Fruit fly (Drosophila melanogaster): Measurements from ENCODE around the gene CG44002.

The CG44002 gene

DNA sequence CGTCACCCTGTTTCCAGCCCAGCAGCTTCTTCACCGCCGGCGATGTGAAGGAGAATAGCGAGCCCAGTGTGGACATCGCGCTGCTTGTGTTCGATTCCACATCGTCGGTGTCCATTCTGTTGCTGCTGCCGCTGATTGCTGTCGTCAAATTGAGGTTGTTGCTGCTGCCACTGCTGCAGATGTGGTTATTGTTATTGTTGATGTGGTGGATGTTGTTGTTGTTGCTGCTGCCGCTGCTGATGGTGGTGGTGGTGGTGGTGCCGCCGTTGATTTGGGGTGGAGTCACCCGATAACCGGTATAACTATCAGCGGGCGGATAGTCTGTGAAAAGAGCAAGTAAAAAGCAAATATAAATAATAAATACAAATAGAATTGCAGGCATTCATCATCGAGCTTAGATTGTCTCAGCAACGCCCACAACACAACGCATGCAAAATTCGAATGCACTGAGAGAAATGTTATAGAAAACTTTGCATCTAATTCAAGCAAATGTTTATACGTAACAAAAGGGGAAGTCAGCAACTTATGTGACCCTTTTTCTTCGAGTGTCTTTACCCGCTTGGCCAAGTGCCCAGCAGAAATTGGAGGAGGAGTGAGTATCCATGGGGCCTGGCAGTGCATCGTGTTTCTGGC is 21.8 kb downstream of the CG44002 start:
- TF ChIP-seq psq (GFP tag; optimal IDR thresholded peaks at IDR 0.05), result no peak
- TF ChIP-seq Dfd (GFP tag; optimal IDR thresholded peaks at IDR 0.05), result peak; percentile 64
- TF ChIP-seq GATAd (GFP tag; optimal IDR thresholded peaks at IDR 0.05), result no peak
- no peak for TF ChIP-seq N (GFP tag; optimal IDR thresholded peaks at IDR 0.05)

DNA sequence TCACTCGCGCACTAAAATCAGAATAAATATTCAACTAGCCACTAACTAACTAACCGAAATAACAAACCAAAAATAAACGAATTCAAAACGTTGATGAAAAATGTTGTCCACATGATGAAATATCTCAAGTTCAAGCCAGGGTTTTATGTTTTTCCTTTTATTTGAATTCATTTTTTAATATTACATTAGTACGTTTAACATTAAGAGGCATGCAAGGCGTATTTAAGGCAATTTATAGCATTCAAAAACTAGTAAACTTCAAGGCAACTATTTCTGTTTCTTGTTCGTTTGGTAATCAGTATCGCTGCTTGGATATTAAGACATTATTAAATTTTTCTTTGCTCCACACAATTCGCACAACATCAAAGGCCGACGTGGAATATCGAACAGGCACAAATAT is 25.0 kb downstream of the CG44002 start:
- no peak for TF ChIP-seq woc (GFP tag; optimal IDR thresholded peaks at IDR 0.05)
- no peak for TF ChIP-seq OdsH (GFP tag; optimal IDR thresholded peaks at IDR 0.05)
- TF ChIP-seq Vsx2 (GFP tag; optimal IDR thresholded peaks at IDR 0.05; ENCODE audit: partially characterized antibody), result no peak
- no peak for TF ChIP-seq jim (GFP tag; optimal IDR thresholded peaks at IDR 0.05)
- no peak for TF ChIP-seq pan (optimal IDR thresholded peaks at IDR 0.05)
- TF ChIP-seq Rel (GFP tag; optimal IDR thresholded peaks at IDR 0.05), result no peak
- no peak for TF ChIP-seq Rel (tag; optimal IDR thresholded peaks at IDR 0.05)
- TF ChIP-seq Sp1 (GFP tag; optimal IDR thresholded peaks at IDR 0.05), result no peak
- no peak for TF ChIP-seq fru (GFP tag; optimal IDR thresholded peaks at IDR 0.05)
- TF ChIP-seq Hr78 (GFP tag; optimal IDR thresholded peaks at IDR 0.05), result no peak
- no peak for TF ChIP-seq CG9705 (GFP tag; optimal IDR thresholded peaks at IDR 0.05)
- no peak for TF ChIP-seq brk (GFP tag; optimal IDR thresholded peaks at IDR 0.05)
- no peak for TF ChIP-seq ey (GFP tag; optimal IDR thresholded peaks at IDR 0.05)
- no peak for TF ChIP-seq lola (GFP tag; optimal IDR thresholded peaks at IDR 0.05)
- no peak for TF ChIP-seq Mio (GFP tag; optimal IDR thresholded peaks at IDR 0.05)
- no peak for TF ChIP-seq usp (GFP tag; optimal IDR thresholded peaks at IDR 0.05)
- TF ChIP-seq Jra (GFP tag; optimal IDR thresholded peaks at IDR 0.05), result no peak

DNA sequence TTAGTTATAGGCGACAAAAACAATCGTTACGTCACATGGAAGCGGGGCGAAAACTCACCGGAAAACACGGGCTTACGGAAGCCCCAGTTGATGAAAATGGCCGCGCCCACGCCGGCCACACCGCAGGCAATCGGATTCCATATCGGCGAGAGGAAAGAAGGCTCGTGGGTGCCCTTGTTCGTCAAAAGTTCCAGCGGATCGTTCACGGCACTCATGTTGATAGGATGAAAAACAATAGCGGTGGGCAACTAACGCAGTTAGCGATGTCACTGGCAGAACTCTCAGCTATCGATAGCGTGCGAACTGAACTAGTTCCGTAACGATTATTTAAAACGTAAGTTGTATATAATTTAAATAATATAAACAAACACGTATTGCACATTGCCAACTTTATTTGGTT is 25.4 kb downstream of the CG44002 start, which contains the start of gene ND-B14.5B:
ND-B14.5B (minus strand) TSS at position 379 of the 400 bp plus-strand sequence.
- peak; percentile 30 for TF ChIP-seq CrebA (GFP tag; optimal IDR thresholded peaks at IDR 0.05; ENCODE audit: borderline replicate concordance)
- TF ChIP-seq sage (GFP tag; optimal IDR thresholded peaks at IDR 0.05), result no peak
- no peak for TF ChIP-seq Hr83 (GFP tag; optimal IDR thresholded peaks at IDR 0.05; ENCODE audit: poor library complexity, severe bottlenecking)
- TF ChIP-seq Jra (GFP tag; optimal IDR thresholded peaks at IDR 0.05), result no peak

DNA sequence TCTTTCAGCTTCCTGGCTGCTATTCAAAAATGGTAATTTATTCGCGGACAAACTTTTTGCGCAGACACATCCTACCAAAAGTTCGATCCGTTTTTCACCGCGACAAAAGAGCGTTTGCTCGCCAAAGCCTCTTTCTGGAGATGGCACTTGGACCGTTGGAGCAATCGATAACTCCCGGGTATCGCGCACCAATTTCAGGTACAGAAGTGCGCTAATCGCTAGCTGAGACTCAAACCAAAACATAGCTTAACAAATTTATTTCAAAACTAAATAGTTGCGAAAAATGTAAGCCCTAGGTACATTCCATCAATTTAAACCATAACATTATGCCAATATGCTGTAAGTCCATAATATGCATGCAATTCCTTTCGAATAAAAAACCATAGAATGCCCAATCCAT is 26.2 kb downstream of the CG44002 start, which contains the start of gene toc:
toc (minus strand) TSS at position 78 of the 400 bp plus-strand sequence.
- TF ChIP-seq Hr83 (GFP tag; optimal IDR thresholded peaks at IDR 0.05; ENCODE audit: poor library complexity, severe bottlenecking), result peak; percentile 35
- peak; percentile 21 for TF ChIP-seq brk (GFP tag; optimal IDR thresholded peaks at IDR 0.05)
- peak; percentile 79 for TF ChIP-seq Myc (optimal IDR thresholded peaks at IDR 0.05)
- TF ChIP-seq foxo (GFP tag; optimal IDR thresholded peaks at IDR 0.05), result no peak
- no peak for TF ChIP-seq Abd-B (GFP tag; optimal IDR thresholded peaks at IDR 0.05)

DNA sequence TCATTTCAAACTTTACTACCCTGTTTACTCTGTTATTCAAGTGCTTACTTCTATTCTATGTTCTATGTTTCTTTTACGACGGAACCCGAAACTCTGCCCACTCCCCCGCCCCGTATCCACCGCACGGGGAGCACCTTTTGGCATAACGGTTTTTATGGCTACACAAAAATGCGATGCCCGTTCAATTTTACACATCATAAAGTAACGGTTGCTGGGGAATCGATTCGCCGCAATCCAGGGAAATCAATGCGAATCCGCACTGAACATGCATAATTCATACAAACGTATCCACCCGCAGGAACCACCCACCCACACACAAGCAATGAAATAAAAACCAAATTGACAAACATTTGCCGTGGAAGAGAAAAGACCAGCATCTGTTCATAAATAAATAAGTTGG is 27.0 kb downstream of the CG44002 start:
- TF ChIP-seq dmrt93B (GFP tag; optimal IDR thresholded peaks at IDR 0.05) (no peak), foxo (GFP tag; optimal IDR thresholded peaks at IDR 0.05) (no peak), sv (GFP tag; optimal IDR thresholded peaks at IDR 0.05) (no peak), Jra (GFP tag; optimal IDR thresholded peaks at IDR 0.05) (no peak), fru (GFP tag; optimal IDR thresholded peaks at IDR 0.05) (no peak), lola (GFP tag; optimal IDR thresholded peaks at IDR 0.05) (no peak)

DNA sequence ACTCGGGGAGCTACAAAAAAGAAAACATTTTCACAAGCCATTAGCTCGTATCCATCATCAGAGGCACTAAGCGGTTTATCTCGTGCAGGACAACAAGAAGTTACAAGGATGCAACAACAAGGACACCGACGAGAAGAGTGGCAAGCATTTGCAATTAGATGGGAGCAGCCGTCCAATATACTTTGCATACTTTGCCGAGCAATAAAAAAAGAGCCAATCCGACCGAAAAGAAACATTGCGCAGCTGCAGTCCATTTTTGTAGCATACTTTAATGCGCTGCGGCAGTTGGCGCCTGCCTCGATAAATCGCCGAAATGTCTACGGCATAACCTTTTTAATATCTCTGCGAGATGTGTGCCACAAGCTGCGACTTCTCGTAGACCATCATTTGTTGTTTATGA is 39.3 kb downstream of the CG44002 start:
- peak; percentile 44 for TF ChIP-seq Abd-B (GFP tag; optimal IDR thresholded peaks at IDR 0.05)
- TF ChIP-seq jim (GFP tag; optimal IDR thresholded peaks at IDR 0.05), result no peak
- peak; percentile 83 for TF ChIP-seq N (GFP tag; optimal IDR thresholded peaks at IDR 0.05)
- TF ChIP-seq GATAd (GFP tag; optimal IDR thresholded peaks at IDR 0.05), result no peak
- no peak for TF ChIP-seq Dif (GFP tag; optimal IDR thresholded peaks at IDR 0.05; ENCODE audit: partially characterized antibody)
- TF ChIP-seq Myc (optimal IDR thresholded peaks at IDR 0.05), result peak; percentile 75
- peak; percentile 36 for TF ChIP-seq Vsx2 (GFP tag; optimal IDR thresholded peaks at IDR 0.05; ENCODE audit: partially characterized antibody)
